Fruit fly (Drosophila melanogaster): Measurements from ENCODE around the gene CG14107.

CG14107 gene

DNA sequence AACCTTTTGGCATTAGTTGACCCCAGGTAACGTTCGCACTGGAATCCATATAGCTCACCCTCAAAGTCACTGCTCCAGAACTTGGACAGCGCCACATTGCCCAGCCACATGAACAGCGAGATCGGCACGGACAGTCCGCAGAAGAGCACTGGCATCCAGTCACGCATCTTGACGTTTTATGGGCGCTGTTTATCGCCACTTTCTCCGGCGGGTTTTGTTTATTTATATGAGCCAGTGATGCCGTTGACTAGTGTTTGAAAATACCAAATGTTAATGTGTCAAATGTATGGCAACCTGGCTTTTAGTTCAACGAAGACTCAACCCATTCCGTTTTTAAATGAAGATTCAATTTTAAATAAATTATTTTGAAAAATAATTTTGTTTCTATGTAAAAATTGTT lies 6.5 kb upstream of the CG14107 start, which contains the start of gene CG10171 (continued):
- no peak for TF ChIP-seq Deaf1 (tag; optimal IDR thresholded peaks at IDR 0.05)
- TF ChIP-seq gcm2 (GFP tag; optimal IDR thresholded peaks at IDR 0.05): no peak
- TF ChIP-seq pum (GFP tag; optimal IDR thresholded peaks at IDR 0.05): no peak
- no peak for TF ChIP-seq CG1024 (GFP tag; IDR thresholded peaks at IDR 0.05)
- TF ChIP-seq sob (GFP tag; IDR thresholded peaks at IDR 0.05): no peak
- no peak for TF ChIP-seq HLH54F (GFP tag; optimal IDR thresholded peaks at IDR 0.05)
- no peak for TF ChIP-seq cas (GFP tag; IDR thresholded peaks at IDR 0.05)
- TF ChIP-seq insv (GFP tag; optimal IDR thresholded peaks at IDR 0.05): no peak
- TF ChIP-seq mld (GFP tag; IDR thresholded peaks at IDR 0.05; ENCODE audit: partially characterized antibody): no peak
- no peak for TF ChIP-seq tap (tag; optimal IDR thresholded peaks at IDR 0.05)
- TF ChIP-seq CG8388 (GFP tag; optimal IDR thresholded peaks at IDR 0.05): no peak
- TF ChIP-seq Ets97D (GFP tag; optimal IDR thresholded peaks at IDR 0.05): peak; percentile 53
- no peak for TF ChIP-seq Fer3 (tag; optimal IDR thresholded peaks at IDR 0.05)
- TF ChIP-seq CG18764 (GFP tag; optimal IDR thresholded peaks at IDR 0.05): no peak
- TF ChIP-seq CG6813 (GFP tag; optimal IDR thresholded peaks at IDR 0.05): no peak
- no peak for TF ChIP-seq CG13296 (GFP tag; optimal IDR thresholded peaks at IDR 0.05)
- no peak for TF ChIP-seq CG3163 (GFP tag; optimal IDR thresholded peaks at IDR 0.05)
- TF ChIP-seq H2.0 (GFP tag; IDR thresholded peaks at IDR 0.05): no peak
- TF ChIP-seq Optix (GFP tag; IDR thresholded peaks at IDR 0.05): no peak
- TF ChIP-seq CG9817 (tag; optimal IDR thresholded peaks at IDR 0.05): no peak
- TF ChIP-seq tup (GFP tag; optimal IDR thresholded peaks at IDR 0.05): no peak
- TF ChIP-seq knrl (GFP tag; IDR thresholded peaks at IDR 0.05; ENCODE audit: partially characterized antibody): peak; percentile 39; the same call in 1 of the 3 replicates
- TF ChIP-seq Lpt (GFP tag; optimal IDR thresholded peaks at IDR 0.05): no peak
- TF ChIP-seq CG7786 (GFP tag; optimal IDR thresholded peaks at IDR 0.05): no peak
- TF ChIP-seq CG33213 (GFP tag; optimal IDR thresholded peaks at IDR 0.05): no peak
- TF ChIP-seq TFAM (GFP tag; optimal IDR thresholded peaks at IDR 0.05): no peak
- no peak for TF ChIP-seq CG3995 (GFP tag; optimal IDR thresholded peaks at IDR 0.05)
- TF ChIP-seq CG12219 (GFP tag; optimal IDR thresholded peaks at IDR 0.05): no peak
- TF ChIP-seq Hmx (GFP tag; optimal IDR thresholded peaks at IDR 0.05): no peak
- TF ChIP-seq Dp (GFP tag; optimal IDR thresholded peaks at IDR 0.05): peak; percentile 67
- no peak for TF ChIP-seq CG3407 (GFP tag; optimal IDR thresholded peaks at IDR 0.05)
- no peak for TF ChIP-seq CG7839 (tag; optimal IDR thresholded peaks at IDR 0.05)
- TF ChIP-seq CG34224 (GFP tag; IDR thresholded peaks at IDR 0.05; ENCODE audit: partially characterized antibody): no peak
- TF ChIP-seq CG1529 (GFP tag; optimal IDR thresholded peaks at IDR 0.05): no peak
- TF ChIP-seq CG12071 (GFP tag; optimal IDR thresholded peaks at IDR 0.05): no peak
- TF ChIP-seq shn (GFP tag; optimal IDR thresholded peaks at IDR 0.05): no peak
- TF ChIP-seq CG1602 (GFP tag; optimal IDR thresholded peaks at IDR 0.05): no peak
- no peak for TF ChIP-seq fd64A (GFP tag; optimal IDR thresholded peaks at IDR 0.05)
- peak; percentile 85 for TF ChIP-seq stwl (tag; optimal IDR thresholded peaks at IDR 0.05)
- no peak for TF ChIP-seq CG31224 (GFP tag; IDR thresholded peaks at IDR 0.05)
- TF ChIP-seq CG17385 (GFP tag; optimal IDR thresholded peaks at IDR 0.05): no peak
- TF ChIP-seq CG34422 (GFP tag; IDR thresholded peaks at IDR 0.05): peak; percentile 45; the same call in 1 of the 3 replicates
- TF ChIP-seq CG17829 (tag; optimal IDR thresholded peaks at IDR 0.05): no peak
- TF ChIP-seq PHDP (tag; optimal IDR thresholded peaks at IDR 0.05): no peak
- TF ChIP-seq CG10366 (GFP tag; IDR thresholded peaks at IDR 0.05): no peak
- TF ChIP-seq D (optimal IDR thresholded peaks at IDR 0.05): no peak
- TF ChIP-seq D (GFP tag; optimal IDR thresholded peaks at IDR 0.05): no peak
- no peak for TF ChIP-seq CG11504 (tag; optimal IDR thresholded peaks at IDR 0.05)
- 0 out of 3 replicates have a peak, but pooled peaks have one; percentile 19 for TF ChIP-seq CG7963 (GFP tag; IDR thresholded peaks at IDR 0.05; ENCODE audit: partially characterized antibody)
- TF ChIP-seq pho (GFP tag; optimal IDR thresholded peaks at IDR 0.05): no peak
- TF ChIP-seq ash1 (GFP tag; optimal IDR thresholded peaks at IDR 0.05): no peak
- TF ChIP-seq Spps (tag; optimal IDR thresholded peaks at IDR 0.05): no peak

All from whole organism, embryonic.